Fruit fly (Drosophila melanogaster) whole organism, pupa: ENCODE data around the gene CG11771.

Experiments
- CG15710 ChIP-seq: fragments of 200-800 bp; sonication (Bioruptor generic); optimal IDR thresholded peaks from 2 replicates; lab custom pipeline; 2018; ENCODE audit warnings: missing biosample characterization, mild to moderate bottlenecking, missing genetic modification characterization, moderate library complexity
- CG4496 ChIP-seq: fragments of 200-800 bp; sonication (Bioruptor generic); IDR thresholded peaks from 3 replicates; pipeline ENCODE4 v1.3.6; 2022; ENCODE audit warnings: missing biosample characterization, missing genetic modification characterization
- EcR ChIP-seq: fragments of 200-800 bp; sonication (Bioruptor generic); optimal IDR thresholded peaks from 3 replicates; lab custom pipeline; 2019; ENCODE audit warnings: missing biosample characterization, missing genetic modification characterization, mild to moderate bottlenecking, moderate library complexity, missing genetic modification reagents
- Ets98B ChIP-seq: fragments of 200-800 bp; sonication (Bioruptor generic); IDR thresholded peaks from 2 replicates; pipeline ENCODE4 v1.3.6; 2022; ENCODE audit warnings: missing biosample characterization, missing genetic modification characterization

DNA sequence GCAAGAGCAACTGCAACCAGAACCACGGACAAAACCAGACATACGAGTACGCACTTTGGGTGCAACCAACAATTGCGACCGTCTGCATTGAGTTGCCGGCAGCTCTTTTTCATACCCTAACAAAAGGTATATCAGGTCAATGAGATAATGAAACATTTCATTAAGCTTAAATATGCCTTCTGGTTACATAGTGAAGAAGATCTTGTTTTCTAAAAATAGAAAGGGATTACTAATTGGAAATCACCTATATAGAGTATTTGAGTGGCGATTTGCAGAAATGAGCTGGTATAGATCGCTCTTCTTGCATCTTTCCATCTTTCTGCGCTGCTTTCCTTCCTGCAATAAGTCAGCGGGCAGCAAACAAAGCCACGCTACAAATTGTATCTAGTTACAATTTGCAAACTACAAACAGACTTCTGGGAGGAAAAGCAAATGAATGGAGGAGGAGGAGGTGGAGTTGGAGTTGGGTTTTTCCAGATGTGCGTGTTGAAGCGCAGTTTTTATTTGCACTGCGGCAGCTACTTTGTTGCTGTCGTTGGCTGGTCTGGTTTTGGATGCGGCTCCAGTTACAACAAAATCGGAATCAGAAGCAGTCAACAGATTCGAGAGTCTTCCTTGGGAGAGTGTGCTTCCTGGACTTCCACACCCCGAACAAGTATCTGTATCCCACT lies 43.1 kb downstream of the CG11771 start:
- peak; percentile 94 for TF ChIP-seq Ets98B (GFP tag; lab: Robert Waterston, UW)
- no peak for TF ChIP-seq EcR
- peak; percentile 95 for TF ChIP-seq CG4496 (GFP tag; lab: Robert Waterston, UW)
- TF ChIP-seq CG15710 = peak; percentile 83
